Fruit fly (Drosophila melanogaster) whole organism, embryonic: ENCODE measurements around the gene Gnmt.
A peak's percentile ranks its signal among the peaks of the same experiment; 100 is the strongest.

Experiments
- Asciz ChIP-seq: fragments of 200-800 bp; sonication (Bioruptor generic); optimal IDR thresholded peaks from 2 replicates; lab custom pipeline; 2017; ENCODE audit warnings: missing biosample characterization, mild to moderate bottlenecking, missing genetic modification characterization, missing genetic modification reagents
- B-H2 ChIP-seq: fragments of 200-800 bp; sonication (Bioruptor generic); optimal IDR thresholded peaks from 2 replicates; lab custom pipeline; 2018; ENCODE audit warnings: missing biosample characterization, mild to moderate bottlenecking, missing genetic modification characterization
- Blimp-1 ChIP-seq: fragments of 200-800 bp; sonication (Bioruptor generic); optimal IDR thresholded peaks from 3 replicates; lab custom pipeline; 2018; ENCODE audit warnings: missing biosample characterization, missing genetic modification characterization, mild to moderate bottlenecking, moderate library complexity, missing genetic modification reagents
- CG10366 ChIP-seq: fragments of 200-800 bp; sonication (Bioruptor generic); IDR thresholded peaks from 2 replicates; pipeline ENCODE4 v1.3.6; 2022; ENCODE audit warnings: missing biosample characterization, missing genetic modification characterization
- CG10565 ChIP-seq: fragments of 200-800 bp; sonication (Bioruptor generic); optimal IDR thresholded peaks from 3 replicates; lab custom pipeline; 2016; ENCODE audit warnings: missing biosample characterization, mild to moderate bottlenecking, missing genetic modification characterization
- CG11085 ChIP-seq: fragments of 200-800 bp; sonication (Bioruptor generic); IDR thresholded peaks from 2 replicates; pipeline ENCODE4 v1.3.6; 2022; ENCODE audit warnings: missing biosample characterization, missing genetic modification characterization
- CG13424 ChIP-seq: fragments of 200-800 bp; sonication (Bioruptor generic); optimal IDR thresholded peaks from 2 replicates; lab custom pipeline; 2019; ENCODE audit warnings: missing biosample characterization, mild to moderate bottlenecking, missing genetic modification characterization, moderate library complexity
- CG13624 ChIP-seq: fragments of 200-800 bp; sonication (Bioruptor generic); optimal IDR thresholded peaks from 2 replicates; lab custom pipeline; 2016; ENCODE audit warnings: missing biosample characterization, missing genetic modification characterization
- CG18764 ChIP-seq: fragments of 200-800 bp; sonication (Bioruptor generic); optimal IDR thresholded peaks from 3 replicates; lab custom pipeline; 2016; ENCODE audit warnings: missing biosample characterization, missing genetic modification characterization
- CG32532 ChIP-seq: fragments of 200-800 bp; sonication (Bioruptor generic); IDR thresholded peaks from 2 replicates; pipeline ENCODE4 v1.3.6; 2022; ENCODE audit warnings: missing biosample characterization, missing genetic modification characterization
- CG3726 ChIP-seq: fragments of 200-800 bp; sonication (Bioruptor generic); IDR thresholded peaks from 3 replicates; pipeline ENCODE4, ENCODE4 v1.3.6; 2022; ENCODE audit warnings: missing biosample characterization, missing genetic modification characterization
- CG6272 ChIP-seq: fragments of 200-800 bp; sonication (Bioruptor generic); IDR thresholded peaks from 2 replicates; pipeline ENCODE4 v1.3.6; 2022; ENCODE audit warnings: missing biosample characterization, missing genetic modification characterization
- CG7357 ChIP-seq: fragments of 200-800 bp; sonication (Bioruptor generic); IDR thresholded peaks from 3 replicates; pipeline ENCODE4 v1.3.6; 2022; ENCODE audit warnings: missing biosample characterization, missing genetic modification characterization
- CG8089 ChIP-seq: fragments of 200-800 bp; sonication (Bioruptor generic); optimal IDR thresholded peaks from 3 replicates; lab custom pipeline; 2016; ENCODE audit warnings: missing biosample characterization, missing genetic modification characterization
- CG8290 ChIP-seq, 3 experiments: fragments of 200-800 bp; sonication (Bioruptor generic); optimal IDR thresholded peaks; 2 replicates each; lab custom pipeline; 2016 to 2019; ENCODE audit warnings: missing biosample characterization in 3 of 3, missing genetic modification characterization in 3 of 3, mild to moderate bottlenecking in 2 of 3, moderate library complexity in 1 of 3
- CG9817 ChIP-seq: fragments of 200-800 bp; sonication (Bioruptor generic); optimal IDR thresholded peaks from 2 replicates; lab custom pipeline; 2018; ENCODE audit warnings: missing biosample characterization, mild to moderate bottlenecking, missing genetic modification characterization, moderate library complexity
- Dbx ChIP-seq: fragments of 200-800 bp; sonication (Bioruptor generic); IDR thresholded peaks from 3 replicates; pipeline ENCODE4 v1.3.6; 2022; ENCODE audit warnings: missing biosample characterization, missing genetic modification characterization
- Dip3 ChIP-seq: fragments of 200-800 bp; sonication (Bioruptor generic); optimal IDR thresholded peaks from 3 replicates; lab custom pipeline; 2016; ENCODE audit warnings: missing biosample characterization, missing genetic modification characterization
- Drgx ChIP-seq: fragments of 200-800 bp; sonication (Bioruptor generic); IDR thresholded peaks from 2 replicates; pipeline ENCODE4 v1.3.6; 2022; ENCODE audit warnings: missing biosample characterization, missing genetic modification characterization
- H15 ChIP-seq: fragments of 200-800 bp; sonication (Bioruptor generic); IDR thresholded peaks from 3 replicates; pipeline ENCODE4 v1.3.6; 2022; ENCODE audit warnings: missing biosample characterization, missing genetic modification characterization
- Med ChIP-seq: fragments of 200-800 bp; sonication (Bioruptor generic); peaks from one replicate; lab custom pipeline; 2016; ENCODE audit warnings: missing biosample characterization, missing genetic modification characterization, mild to moderate bottlenecking, inconsistent platforms, moderate library complexity
- Pdp1 ChIP-seq, 2 experiments: fragments of 200-800 bp; sonication (Bioruptor generic); optimal IDR thresholded peaks; 3 replicates each; lab custom pipeline; 2016; ENCODE audit warnings: missing biosample characterization in 2 of 2, missing genetic modification characterization in 2 of 2, mild to moderate bottlenecking in 1 of 2, moderate library complexity in 1 of 2
- ac ChIP-seq: fragments of 200-800 bp; sonication (Bioruptor generic); optimal IDR thresholded peaks from 3 replicates; lab custom pipeline; 2017; ENCODE audit warnings: missing biosample characterization, mild to moderate bottlenecking, missing genetic modification characterization
- al ChIP-seq: fragments of 200-800 bp; sonication (Bioruptor generic); IDR thresholded peaks from 2 replicates; pipeline ENCODE4 v1.3.6; 2022; ENCODE audit warnings: missing biosample characterization, missing genetic modification characterization
- aop ChIP-seq: fragments of 200-800 bp; sonication (Bioruptor generic); IDR thresholded peaks from 2 replicates; pipeline ENCODE4 v1.3.6; 2022; ENCODE audit warnings: missing biosample characterization, missing genetic modification characterization
- bowl ChIP-seq: fragments of 200-800 bp; sonication (Bioruptor generic); IDR thresholded peaks from 2 replicates; pipeline ENCODE4 v1.3.6; 2022; ENCODE audit warnings: missing biosample characterization, missing genetic modification characterization
- chn ChIP-seq: fragments of 200-800 bp; sonication (Bioruptor generic); optimal IDR thresholded peaks from 2 replicates; lab custom pipeline; 2016; ENCODE audit warnings: missing biosample characterization, missing genetic modification characterization
- ci ChIP-seq: fragments of 200-800 bp; sonication (Bioruptor generic); IDR thresholded peaks from 3 replicates; pipeline ENCODE4 v1.3.6; 2022; ENCODE audit warnings: missing biosample characterization, missing genetic modification characterization
- eyg ChIP-seq: fragments of 200-800 bp; sonication (Bioruptor generic); optimal IDR thresholded peaks from 3 replicates; lab custom pipeline; 2016; ENCODE audit warnings: missing biosample characterization, missing genetic modification characterization
- ken ChIP-seq: fragments of 200-800 bp; sonication (Bioruptor generic); IDR thresholded peaks from 3 replicates; pipeline ENCODE4 v1.3.6; 2022; ENCODE audit warnings: missing biosample characterization, missing genetic modification characterization
- klu ChIP-seq: fragments of 200-800 bp; sonication (Bioruptor generic); IDR thresholded peaks from 2 replicates; pipeline ENCODE4 v1.3.6; 2022; ENCODE audit warnings: missing biosample characterization, missing genetic modification characterization
- lab ChIP-seq: fragments of 200-800 bp; sonication (Bioruptor generic); optimal IDR thresholded peaks from 3 replicates; lab custom pipeline; 2017; ENCODE audit warnings: missing biosample characterization, missing genetic modification characterization, mild to moderate bottlenecking, moderate library complexity, missing genetic modification reagents
- lbe ChIP-seq: fragments of 200-800 bp; sonication (Bioruptor generic); optimal IDR thresholded peaks from 2 replicates; lab custom pipeline; 2016; ENCODE audit warnings: missing biosample characterization, mild to moderate bottlenecking, missing genetic modification characterization
- lmd ChIP-seq: fragments of 200-800 bp; sonication (Bioruptor generic); IDR thresholded peaks from 2 replicates; pipeline ENCODE4 v1.3.6; 2022; ENCODE audit warnings: missing biosample characterization, missing genetic modification characterization
- oc ChIP-seq: fragments of 200-800 bp; sonication (Bioruptor generic); optimal IDR thresholded peaks from 2 replicates; lab custom pipeline; 2018; ENCODE audit warnings: missing biosample characterization, mild to moderate bottlenecking, missing genetic modification characterization, moderate library complexity
- salm ChIP-seq: fragments of 200-800 bp; sonication (Bioruptor generic); optimal IDR thresholded peaks from 2 replicates; lab custom pipeline; 2018; ENCODE audit warnings: missing biosample characterization, mild to moderate bottlenecking, missing genetic modification characterization
- sd ChIP-seq: fragments of 200-800 bp; sonication (Bioruptor generic); optimal IDR thresholded peaks from 3 replicates; lab custom pipeline; 2018; ENCODE audit warnings: missing biosample characterization, mild to moderate bottlenecking, missing genetic modification characterization, moderate library complexity
- slbo ChIP-seq: fragments of 200-800 bp; sonication (Bioruptor generic); IDR thresholded peaks from 2 replicates; pipeline ENCODE4 v1.3.6; 2022; ENCODE audit warnings: missing biosample characterization, missing genetic modification characterization
- tgo ChIP-seq: fragments of 200-800 bp; sonication (Bioruptor generic); IDR thresholded peaks from 3 replicates; pipeline ENCODE4 v1.3.6; 2022; ENCODE audit warnings: missing biosample characterization, missing genetic modification characterization
- vvl ChIP-seq: fragments of 200-800 bp; sonication (Bioruptor generic); IDR thresholded peaks from 2 replicates; pipeline ENCODE4 v1.3.6; 2022; ENCODE audit warnings: missing biosample characterization, missing genetic modification characterization
- wor ChIP-seq: fragments of 200-800 bp; sonication (Bioruptor generic); IDR thresholded peaks from 2 replicates; pipeline ENCODE4 v1.3.6; 2022; ENCODE audit warnings: missing biosample characterization, missing genetic modification characterization

Gnmt gene

dm6 chr3R:12656946-12657566 is 17.4 kb upstream of the Gnmt start (continued):
- peak; percentile 8 for TF ChIP-seq CG13424 (tag; lab: Kevin White, UChicago)
- 0 out of 3 replicates have a peak, but pooled peaks have one; percentile 24 for TF ChIP-seq Dbx (GFP tag; lab: Robert Waterston, UW)
- no peak for TF ChIP-seq CG10565 (GFP tag; lab: Kevin White, UChicago)
- TF ChIP-seq sd (tag; lab: Kevin White, UChicago) = peak; percentile 76
- peak; percentile 21 for TF ChIP-seq Dip3 (GFP tag; lab: Kevin White, UChicago)
- 0 out of 2 replicates have a peak, but pooled peaks have one; percentile 5 for TF ChIP-seq CG32532
- TF ChIP-seq bowl (GFP tag; lab: Robert Waterston, UW) = no peak
- TF ChIP-seq CG8290 (GFP tag; optimal IDR thresholded peaks at IDR 0.05; lab: Kevin White, UChicago) = no peak
- TF ChIP-seq CG8290 (tag; optimal IDR thresholded peaks at IDR 0.05; lab: Kevin White, UChicago) = peak in 1 of 2 experiments; percentile 60
- TF ChIP-seq al (GFP tag; lab: Robert Waterston, UW) = peak; percentile 47; the same call in 1 of the 2 replicates
- peak; percentile 14 for TF ChIP-seq CG13624 (GFP tag; lab: Kevin White, UChicago)
- TF ChIP-seq B-H2 (GFP tag; lab: Kevin White, UChicago) = peak; percentile 29
- peak; percentile 55 for TF ChIP-seq slbo (GFP tag; lab: Robert Waterston, UW)
- TF ChIP-seq oc (tag; lab: Kevin White, UChicago) = no peak
- peak; percentile 70 for TF ChIP-seq lab (GFP tag; lab: Kevin White, UChicago)

DNA sequence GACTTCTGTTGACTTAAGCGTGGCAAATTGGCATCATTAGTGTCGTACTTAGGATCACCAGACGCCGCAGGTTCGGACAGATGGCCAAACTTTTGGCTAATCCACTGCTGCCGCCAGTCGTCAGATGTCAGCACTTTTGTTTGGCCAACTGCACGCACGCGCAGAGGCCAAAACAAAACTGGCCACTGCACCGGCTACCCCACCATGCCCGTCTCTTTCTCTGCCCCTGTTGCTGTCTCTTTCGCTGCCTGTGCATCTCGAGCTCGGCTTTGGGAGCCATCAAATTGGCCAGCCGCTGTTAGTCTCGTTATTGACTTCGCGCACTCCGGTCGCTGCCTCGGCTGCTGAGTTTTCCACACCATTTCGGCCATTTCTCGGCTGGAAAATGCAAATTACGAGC is 11.9 kb upstream of the Gnmt start, which contains the start of gene CG14395:
TSS of gene CG14395 (plus strand) at position 301 of the 400 bp plus-strand sequence.
- no peak for TF ChIP-seq CG6272 (GFP tag; lab: Robert Waterston, UW)
- no peak for TF ChIP-seq Pdp1 (GFP tag; optimal IDR thresholded peaks at IDR 0.05; lab: Kevin White, UChicago)
- TF ChIP-seq CG9817 (tag; lab: Kevin White, UChicago) = no peak
- TF ChIP-seq ac (GFP tag; lab: Kevin White, UChicago) = no peak
- TF ChIP-seq aop (GFP tag; lab: Robert Waterston, UW) = no peak
- TF ChIP-seq CG3726 (GFP tag; lab: Robert Waterston, UW) = peak; percentile 18; the same call in 1 of the 3 replicates
- no peak for TF ChIP-seq salm (tag; lab: Kevin White, UChicago)
- no peak for TF ChIP-seq CG18764
- no peak for TF ChIP-seq CG7357 (GFP tag; lab: Robert Waterston, UW)
- TF ChIP-seq Blimp-1 (GFP tag; lab: Kevin White, UChicago) = peak; percentile 50
- TF ChIP-seq chn = no peak
- TF ChIP-seq CG10366 (GFP tag; lab: Robert Waterston, UW) = no peak
- 0 out of 3 replicates have a peak, but pooled peaks have one; percentile 19 for TF ChIP-seq ci
- TF ChIP-seq wor (GFP tag; lab: Robert Waterston, UW) = no peak
- TF ChIP-seq tgo = no peak
- no peak for TF ChIP-seq H15 (GFP tag; lab: Robert Waterston, UW)
- TF ChIP-seq CG11085 (GFP tag; lab: Robert Waterston, UW) = 0 out of 2 replicates have a peak, but pooled peaks have one; percentile 14
- 0 out of 2 replicates have a peak, but pooled peaks have one; percentile 27 for TF ChIP-seq vvl (GFP tag; lab: Robert Waterston, UW)
- peak; percentile 29; the same call in 1 of the 2 replicates for TF ChIP-seq Drgx (GFP tag; lab: Robert Waterston, UW)
- no peak for TF ChIP-seq Asciz (GFP tag; lab: Kevin White, UChicago)
- 0 out of 3 replicates have a peak, but pooled peaks have one; percentile 18 for TF ChIP-seq ken (GFP tag; lab: Robert Waterston, UW)
- no peak for TF ChIP-seq eyg
- TF ChIP-seq lbe = no peak
- peak; percentile 25 for TF ChIP-seq oc (tag; lab: Kevin White, UChicago)
- TF ChIP-seq sd (tag; lab: Kevin White, UChicago) = no peak
- TF ChIP-seq lmd = peak; percentile 15; the same call in 1 of the 2 replicates
- no peak for TF ChIP-seq Med
- TF ChIP-seq klu (GFP tag; lab: Robert Waterston, UW) = no peak
- no peak for TF ChIP-seq CG8089 (GFP tag; lab: Kevin White, UChicago)
